Worm (Caenorhabditis elegans) whole organism, young adult: ENCODE data around the gene ceh-40.

ENCODE experiments used
- C17E4.6 ChIP-seq: fragments of 200-800 bp; sonication (Bioruptor generic); IDR thresholded peaks from 2 replicates; pipeline ENCODE4 v1.3.6; 2022; ENCODE audit warnings: missing genetic modification reagents, missing genetic modification characterization, missing compliant biosample characterization
- F23B12.7 ChIP-seq: sonication (generic microtip); optimal IDR thresholded peaks from 2 replicates; lab custom pipeline; 2017; ENCODE audit warnings: missing genetic modification characterization, mild to moderate bottlenecking, missing compliant biosample characterization, antibody characterized with exemption, moderate library complexity; ENCODE audit not compliant: insufficient read depth
- F33H1.4 ChIP-seq: fragments of 200-800 bp; sonication (Bioruptor generic); IDR thresholded peaks from 2 replicates; pipeline ENCODE4 v1.3.6; 2022; ENCODE audit warnings: missing genetic modification reagents, missing genetic modification characterization, missing compliant biosample characterization
- F37B4.10 ChIP-seq: fragments of 200-800 bp; sonication (Bioruptor generic); IDR thresholded peaks from 2 replicates; pipeline ENCODE4 v1.3.6; 2022; ENCODE audit warnings: missing genetic modification characterization, missing compliant biosample characterization
- F55B11.4 ChIP-seq: sonication (generic microtip); optimal IDR thresholded peaks from 2 replicates; lab custom pipeline; 2016; ENCODE audit warnings: missing compliant biosample characterization, missing genetic modification characterization, borderline replicate concordance; ENCODE audit not compliant: insufficient read depth
- F57C9.4 ChIP-seq: sonication (generic microtip); optimal IDR thresholded peaks from 2 replicates; lab custom pipeline; 2017; ENCODE audit warnings: mild to moderate bottlenecking, missing genetic modification characterization, missing compliant biosample characterization
- K11D2.4 ChIP-seq: fragments of 200-800 bp; sonication (Bioruptor generic); IDR thresholded peaks from 2 replicates; pipeline ENCODE4 v1.3.6; 2022; ENCODE audit warnings: missing genetic modification reagents, missing genetic modification characterization, missing compliant biosample characterization
- Y53F4B.3 ChIP-seq: fragments of 200-800 bp; sonication (Bioruptor generic); IDR thresholded peaks from 2 replicates; pipeline ENCODE4 v1.3.6; 2022; ENCODE audit warnings: missing genetic modification reagents, missing genetic modification characterization, missing compliant biosample characterization
- Y53G8AR.9 ChIP-seq: fragments of 200-800 bp; sonication (Bioruptor generic); conservative IDR thresholded peaks from 2 replicates; pipeline ENCODE4 v1.3.6; 2022; ENCODE audit warnings: missing genetic modification reagents, missing genetic modification characterization, missing compliant biosample characterization
- Y79H2A.3 ChIP-seq: fragments of 200-800 bp; sonication (Bioruptor generic); conservative IDR thresholded peaks from 2 replicates; pipeline ENCODE4 v1.3.6; 2022; ENCODE audit warnings: missing genetic modification reagents, missing genetic modification characterization, missing compliant biosample characterization
- atf-7 ChIP-seq: sonication (generic microtip); optimal IDR thresholded peaks from 2 replicates; lab custom pipeline; 2017; ENCODE audit warnings: mild to moderate bottlenecking, missing genetic modification characterization, missing compliant biosample characterization
- attf-5 ChIP-seq: fragments of 200-800 bp; sonication (Bioruptor generic); optimal IDR thresholded peaks from 2 replicates; lab custom pipeline; 2018; ENCODE audit warnings: mild to moderate bottlenecking, missing genetic modification characterization, missing compliant biosample characterization
- attf-6 ChIP-seq: fragments of 200-800 bp; sonication (Bioruptor generic); IDR thresholded peaks from 2 replicates; pipeline ENCODE4 v1.3.6; 2022; ENCODE audit warnings: missing genetic modification reagents, missing genetic modification characterization, missing compliant biosample characterization
- bed-2 ChIP-seq: fragments of 200-800 bp; sonication (Bioruptor generic); IDR thresholded peaks from 2 replicates; pipeline ENCODE4 v1.3.6; 2022; ENCODE audit warnings: missing genetic modification reagents, missing genetic modification characterization, missing compliant biosample characterization
- ccch-3 ChIP-seq: fragments of 200-800 bp; sonication (Bioruptor generic); optimal IDR thresholded peaks from 2 replicates; lab custom pipeline; 2018; ENCODE audit warnings: mild to moderate bottlenecking, missing genetic modification characterization, missing compliant biosample characterization
- cebp-2 ChIP-seq: fragments of 200-800 bp; sonication (Bioruptor generic); IDR thresholded peaks from 2 replicates; pipeline ENCODE4 v1.3.6; 2022; ENCODE audit warnings: missing genetic modification characterization, missing compliant biosample characterization
- ceh-100 ChIP-seq: fragments of 200-800 bp; sonication (Bioruptor generic); IDR thresholded peaks from 2 replicates; pipeline ENCODE4 v1.3.6; 2022; ENCODE audit warnings: missing genetic modification reagents, missing genetic modification characterization, missing compliant biosample characterization
- ceh-40 ChIP-seq: fragments of 200-800 bp; sonication (Bioruptor generic); IDR thresholded peaks from 2 replicates; pipeline ENCODE4 v1.3.6; 2022; ENCODE audit warnings: missing genetic modification characterization, missing compliant biosample characterization
- ceh-79 ChIP-seq: sonication (generic microtip); optimal IDR thresholded peaks from 2 replicates; lab custom pipeline; 2017; ENCODE audit warnings: mild to moderate bottlenecking, missing genetic modification characterization, missing compliant biosample characterization
- dox-1 ChIP-seq: fragments of 200-800 bp; sonication (Bioruptor generic); IDR thresholded peaks from 2 replicates; pipeline ENCODE4 v1.3.6; 2022; ENCODE audit warnings: missing genetic modification reagents, missing genetic modification characterization, missing compliant biosample characterization
- egrh-3 ChIP-seq: fragments of 200-800 bp; sonication (Bioruptor generic); IDR thresholded peaks from 2 replicates; pipeline ENCODE4 v1.3.6; 2022; ENCODE audit warnings: missing genetic modification reagents, missing genetic modification characterization, missing compliant biosample characterization
- ekl-4 ChIP-seq: fragments of 200-800 bp; sonication (Bioruptor generic); IDR thresholded peaks from 2 replicates; pipeline ENCODE4 v1.3.6; 2022; ENCODE audit warnings: missing genetic modification reagents, missing genetic modification characterization, missing compliant biosample characterization
- ets-4 ChIP-seq: fragments of 200-800 bp; sonication (Bioruptor generic); optimal IDR thresholded peaks from 2 replicates; lab custom pipeline; 2018; ENCODE audit warnings: mild to moderate bottlenecking, missing genetic modification characterization, missing compliant biosample characterization
- him-1 ChIP-seq: sonication (generic microtip); optimal IDR thresholded peaks from 2 replicates; lab custom pipeline; 2016; ENCODE audit warnings: missing genotype, missing genetic modification reagents, missing genetic modification characterization, missing compliant biosample characterization
- hlh-12 ChIP-seq: sonication (generic microtip); optimal IDR thresholded peaks from 2 replicates; lab custom pipeline; 2016; ENCODE audit warnings: missing genetic modification characterization, missing compliant biosample characterization
- hmg-20 ChIP-seq: fragments of 200-800 bp; sonication (Bioruptor generic); IDR thresholded peaks from 2 replicates; pipeline ENCODE4 v1.3.6; 2022; ENCODE audit warnings: missing genetic modification reagents, missing genetic modification characterization, missing compliant biosample characterization
- let-526 ChIP-seq: fragments of 200-800 bp; sonication (Bioruptor generic); IDR thresholded peaks from 2 replicates; pipeline ENCODE4 v1.3.6; 2022; ENCODE audit warnings: missing genetic modification reagents, missing genetic modification characterization, missing compliant biosample characterization
- let-607 ChIP-seq, 2 experiments: fragments of 200-800 bp in 1 of 2; sonication (Bioruptor generic) in 1 of 2; sonication (generic microtip) in 1 of 2; optimal IDR thresholded peaks; 2 replicates each; lab custom pipeline; 2016 to 2018; ENCODE audit warnings: mild to moderate bottlenecking in 2 of 2, missing compliant biosample characterization in 2 of 2, missing genetic modification characterization in 2 of 2, moderate library complexity in 2 of 2, missing genotype in 1 of 2
- lsl-1 ChIP-seq: fragments of 200-800 bp; sonication (Bioruptor generic); optimal IDR thresholded peaks from 2 replicates; lab custom pipeline; 2018; ENCODE audit warnings: mild to moderate bottlenecking, missing genetic modification characterization, moderate library complexity, missing compliant biosample characterization
- madf-10 ChIP-seq: sonication (generic microtip); optimal IDR thresholded peaks from 2 replicates; lab custom pipeline; 2016; ENCODE audit warnings: mild to moderate bottlenecking, missing genetic modification characterization, missing compliant biosample characterization
- madf-3 ChIP-seq: fragments of 200-800 bp; sonication (Bioruptor generic); IDR thresholded peaks from 2 replicates; pipeline ENCODE4 v1.3.6; 2022; ENCODE audit warnings: missing genetic modification reagents, missing genetic modification characterization, missing compliant biosample characterization
- mcd-1 ChIP-seq: fragments of 200-800 bp; sonication (Bioruptor generic); IDR thresholded peaks from 2 replicates; pipeline ENCODE4 v1.3.6; 2022; ENCODE audit warnings: missing genetic modification reagents, missing genetic modification characterization, missing compliant biosample characterization
- nfya-2 ChIP-seq: fragments of 200-800 bp; sonication (Bioruptor generic); IDR thresholded peaks from 2 replicates; pipeline ENCODE4 v1.3.6; 2022; ENCODE audit warnings: missing genetic modification reagents, missing genetic modification characterization, missing compliant biosample characterization
- nfyb-1 ChIP-seq: fragments of 200-800 bp; sonication (Bioruptor generic); IDR thresholded peaks from 2 replicates; pipeline ENCODE4 v1.3.6; 2022; ENCODE audit warnings: missing genetic modification reagents, missing genetic modification characterization, missing compliant biosample characterization
- nhr-80 ChIP-seq: sonication (generic microtip); optimal IDR thresholded peaks from 2 replicates; lab custom pipeline; 2016; ENCODE audit warnings: missing genetic modification characterization, missing compliant biosample characterization
- pbrm-1 ChIP-seq: fragments of 200-800 bp; sonication (Bioruptor generic); IDR thresholded peaks from 2 replicates; pipeline ENCODE4 v1.3.6; 2022; ENCODE audit warnings: missing genetic modification reagents, missing genetic modification characterization, missing compliant biosample characterization
- pha-4 ChIP-seq: fragments of 150-350 bp; sonication (generic microtip); optimal IDR thresholded peaks from 2 replicates; lab custom pipeline; 2014; ENCODE audit warnings: missing biosample characterization, missing genetic modification reagents, missing genetic modification characterization
- repo-1 ChIP-seq: sonication (generic microtip); optimal IDR thresholded peaks from 2 replicates; lab custom pipeline; 2017; ENCODE audit warnings: mild to moderate bottlenecking, missing genetic modification characterization, missing compliant biosample characterization
- rpc-1 ChIP-seq, 2 experiments: fragments of 150-350 bp in 1 of 2; sonication (generic microtip) in 1 of 2; optimal IDR thresholded peaks; 2 replicates each; lab custom pipeline; 2014 to 2018; ENCODE audit warnings: missing biosample characterization in 1 of 2, missing genetic modification characterization in 1 of 2, missing genetic modification reagents in 1 of 2, missing genotype in 1 of 2
- tbp1 ChIP-seq: fragments of 200-800 bp; sonication (Bioruptor generic); optimal IDR thresholded peaks from 2 replicates; lab custom pipeline; 2018; ENCODE audit warnings: mild to moderate bottlenecking, missing genetic modification characterization, missing compliant biosample characterization
- tlf-1 ChIP-seq: fragments of 200-800 bp; sonication (Bioruptor generic); optimal IDR thresholded peaks from 2 replicates; lab custom pipeline; 2018; ENCODE audit warnings: mild to moderate bottlenecking, missing genetic modification characterization, missing compliant biosample characterization
- unc-130 ChIP-seq: sonication (generic microtip); optimal IDR thresholded peaks from 2 replicates; lab custom pipeline; 2016; ENCODE audit warnings: missing genetic modification reagents, missing genetic modification characterization, missing compliant biosample characterization
- unc-62 ChIP-seq: fragments of 150-350 bp; optimal IDR thresholded peaks from 2 replicates; lab custom pipeline; 2014; ENCODE audit warnings: missing biosample characterization, missing genetic modification reagents, missing genetic modification characterization
- zfh-2 ChIP-seq: fragments of 200-800 bp; sonication (Bioruptor generic); conservative IDR thresholded peaks from 2 replicates; pipeline ENCODE4 v1.3.6; 2022; ENCODE audit warnings: missing genetic modification reagents, missing genetic modification characterization, missing compliant biosample characterization
- zim-3 ChIP-seq: sonication (generic microtip); optimal IDR thresholded peaks from 2 replicates; lab custom pipeline; 2017; ENCODE audit warnings: mild to moderate bottlenecking, missing genetic modification characterization, moderate library complexity, missing compliant biosample characterization
- ztf-22 ChIP-seq: fragments of 200-800 bp; sonication (Bioruptor generic); optimal IDR thresholded peaks from 2 replicates; lab custom pipeline; 2018; ENCODE audit warnings: mild to moderate bottlenecking, missing genetic modification characterization, moderate library complexity, missing compliant biosample characterization
- ztf-25 ChIP-seq: fragments of 200-800 bp; sonication (Bioruptor generic); IDR thresholded peaks from 2 replicates; pipeline ENCODE4 v1.3.6; 2022; ENCODE audit warnings: missing genetic modification reagents, missing genetic modification characterization, missing compliant biosample characterization
- ztf-26 ChIP-seq: sonication (generic microtip); optimal IDR thresholded peaks from 2 replicates; lab custom pipeline; 2017; ENCODE audit warnings: missing genetic modification characterization, missing compliant biosample characterization
- ztf-3 ChIP-seq: fragments of 200-800 bp; sonication (Bioruptor generic); optimal IDR thresholded peaks from 2 replicates; lab custom pipeline; 2018; ENCODE audit warnings: mild to moderate bottlenecking, missing genetic modification characterization, missing compliant biosample characterization

Gene ceh-40

ce11 chrX:12347822-12348221 lies 27.2 kb upstream of the ceh-40 start (continued):
- TF ChIP-seq C17E4.6 (GFP tag; lab: Robert Waterston, UW) (no peak), attf-6 (GFP tag; lab: Robert Waterston, UW) (peak; percentile 71), bed-2 (GFP tag; lab: Robert Waterston, UW) (no peak), pbrm-1 (GFP tag; lab: Robert Waterston, UW) (peak; percentile 88), tbp1 (GFP tag; lab: Kevin White, UChicago) (peak; percentile 94), F37B4.10 (GFP tag; lab: Robert Waterston, UW) (no peak), ztf-3 (GFP tag; lab: Kevin White, UChicago) (no peak), unc-62 (GFP tag; lab: Kevin White, UChicago) (no peak), nfya-2 (GFP tag; lab: Robert Waterston, UW) (no peak), repo-1 (peak; percentile 16), nfyb-1 (GFP tag; lab: Robert Waterston, UW) (peak; percentile 73), ets-4 (GFP tag; lab: Kevin White, UChicago) (no peak), Y53F4B.3 (GFP tag; lab: Robert Waterston, UW) (0 out of 2 replicates have a peak, but pooled peaks have one; percentile 27), ccch-3 (GFP tag; lab: Kevin White, UChicago) (no peak), unc-130 (GFP tag; lab: Kevin White, UChicago) (no peak), tlf-1 (GFP tag; lab: Kevin White, UChicago) (no peak), egrh-3 (GFP tag; lab: Robert Waterston, UW) (peak; percentile 48; the same call in 1 of the 2 replicates), ztf-22 (GFP tag; lab: Kevin White, UChicago) (peak; percentile 15), ekl-4 (GFP tag; lab: Robert Waterston, UW) (0 out of 2 replicates have a peak, but pooled peaks have one; percentile 22), Y53G8AR.9 (GFP tag; lab: Robert Waterston, UW) (no peak), F23B12.7 (no peak), K11D2.4 (no peak), cebp-2 (GFP tag; lab: Robert Waterston, UW) (0 out of 2 replicates have a peak, but pooled peaks have one; percentile 61), nhr-80 (tag; lab: Kevin White, UChicago) (peak; percentile 49), hlh-12 (tag; lab: Kevin White, UChicago) (no peak), madf-3 (GFP tag; lab: Robert Waterston, UW) (0 out of 2 replicates have a peak, but pooled peaks have one; percentile 55), F33H1.4 (GFP tag; lab: Robert Waterston, UW) (no peak), hmg-20 (GFP tag; lab: Robert Waterston, UW) (no peak), madf-10 (tag; lab: Kevin White, UChicago) (peak; percentile 41), zfh-2 (GFP tag; lab: Robert Waterston, UW) (no peak), mcd-1 (GFP tag; lab: Robert Waterston, UW) (no peak), attf-5 (GFP tag; lab: Kevin White, UChicago) (peak; percentile 48), pha-4 (tag; lab: Kevin White, UChicago) (no peak), F57C9.4 (tag; lab: Kevin White, UChicago) (no peak), ceh-40 (GFP tag; lab: Robert Waterston, UW) (0 out of 2 replicates have a peak, but pooled peaks have one; percentile 38), F55B11.4 (tag; lab: Kevin White, UChicago) (no peak), zim-3 (tag; lab: Kevin White, UChicago) (no peak), ceh-100 (no peak), ztf-26 (peak; percentile 52), lsl-1 (no peak), let-607 (tag; optimal IDR thresholded peaks at IDR 0.05; lab: Kevin White, UChicago) (peak in 1 of 2 experiments; percentile 37), ztf-25 (peak; percentile 94), him-1 (peak; percentile 75), rpc-1 (optimal IDR thresholded peaks at IDR 0.05; lab: Kevin White, UChicago) (peak; percentile 86), rpc-1 (tag; optimal IDR thresholded peaks at IDR 0.05; lab: Kevin White, UChicago) (peak; percentile 90), ceh-79 (peak; percentile 48), Y79H2A.3 (GFP tag; lab: Robert Waterston, UW) (no peak), atf-7 (peak; percentile 58), dox-1 (GFP tag; lab: Robert Waterston, UW) (peak; percentile 82), let-526 (GFP tag; lab: Robert Waterston, UW) (peak; percentile 51; the same call in 1 of the 2 replicates)
- TF ChIP-seq, all 124 proteins: peak for 59
